Worm (Caenorhabditis elegans): ENCODE results near the gene frm-10.

- TF ChIP-seq lin-11 (tag; optimal IDR thresholded peaks at IDR 0.05) (no peak), sox-4 (tag; optimal IDR thresholded peaks at IDR 0.05) (no peak), hlh-8 (tag; optimal IDR thresholded peaks at IDR 0.05) (no peak), pha-4 (tag; optimal IDR thresholded peaks at IDR 0.05) (no peak), ahr-1 (tag; optimal IDR thresholded peaks at IDR 0.05) (no peak), pat-9 (tag; optimal IDR thresholded peaks at IDR 0.05) (no peak), unc-3 (GFP tag; conservative IDR thresholded peaks at IDR 0.05) (no peak), unc-3 (tag; optimal IDR thresholded peaks at IDR 0.05) (no peak), nfya-1 (tag; optimal IDR thresholded peaks at IDR 0.05) (no peak), elt-2 (tag; optimal IDR thresholded peaks at IDR 0.05) (no peak), unc-55 (GFP tag; optimal IDR thresholded peaks at IDR 0.05) (no peak), ttx-3 (tag; optimal IDR thresholded peaks at IDR 0.05) (no peak)
Observed at ce11 chrV:13426764-13427163, 36.2 kb upstream of the frm-10 start, which contains the start of gene srd-18.
